Worm (Caenorhabditis elegans): Measurements from ENCODE around the gene acr-18.

Gene acr-18

ce11 chrV:15590183-15590667 lies 31.3 kb upstream of the acr-18 start, which contains the start of gene F28F8.7 (continued):
- TF ChIP-seq lsl-1 (GFP tag; optimal IDR thresholded peaks at IDR 0.05) = peak; percentile 42
- peak; percentile 42 for TF ChIP-seq ztf-18 (tag; optimal IDR thresholded peaks at IDR 0.05)
- peak; percentile 40; the same call in 1 of the 2 replicates for TF ChIP-seq madf-8 (GFP tag; conservative IDR thresholded peaks at IDR 0.05)
- TF ChIP-seq nhr-80 (tag; optimal IDR thresholded peaks at IDR 0.05) = peak; percentile 75
- peak; percentile 81 for TF ChIP-seq attf-5 (GFP tag; optimal IDR thresholded peaks at IDR 0.05)
- TF ChIP-seq ZK185.1 (tag; optimal IDR thresholded peaks at IDR 0.05; ENCODE audit: poor library complexity, severe bottlenecking) = peak; percentile 61
- peak; percentile 79 for TF ChIP-seq Y95B8A.8 (GFP tag; IDR thresholded peaks at IDR 0.05)
- peak; percentile 59; the same call in 1 of the 2 replicates for TF ChIP-seq ceh-91 (GFP tag; IDR thresholded peaks at IDR 0.05)
- peak; percentile 7 for TF ChIP-seq him-1 (tag; optimal IDR thresholded peaks at IDR 0.05)
- peak; percentile 63 for TF ChIP-seq lir-1 (GFP tag; conservative IDR thresholded peaks at IDR 0.05)
- 0 out of 2 replicates have a peak, but pooled peaks have one; percentile 37 for TF ChIP-seq ztf-25 (GFP tag; IDR thresholded peaks at IDR 0.05)
- peak; percentile 51; the same call in 1 of the 2 replicates for TF ChIP-seq ekl-4 (GFP tag; IDR thresholded peaks at IDR 0.05)
- peak; percentile 38 for TF ChIP-seq somi-1 (GFP tag; optimal IDR thresholded peaks at IDR 0.05)
- peak; percentile 79 for TF ChIP-seq ceh-100 (GFP tag; IDR thresholded peaks at IDR 0.05)
- peak; percentile 79 for TF ChIP-seq lin-54 (GFP tag; optimal IDR thresholded peaks at IDR 0.05)
- TF ChIP-seq B0336.3 (GFP tag; IDR thresholded peaks at IDR 0.05) = peak; percentile 77; the same call in 1 of the 2 replicates
- peak; percentile 93 for TF ChIP-seq mcd-1 (GFP tag; IDR thresholded peaks at IDR 0.05)
- TF ChIP-seq egl-44 (GFP tag; IDR thresholded peaks at IDR 0.05) = 0 out of 2 replicates have a peak, but pooled peaks have one; percentile 30
- peak; percentile 41 for TF ChIP-seq ets-4 (GFP tag; optimal IDR thresholded peaks at IDR 0.05)
- peak; percentile 65 for TF ChIP-seq hsf-1 (GFP tag; IDR thresholded peaks at IDR 0.05)
- peak; percentile 90; the same call in 1 of the 2 replicates for TF ChIP-seq bed-2 (GFP tag; IDR thresholded peaks at IDR 0.05)
- peak; percentile 38 for TF ChIP-seq athp-1 (tag; optimal IDR thresholded peaks at IDR 0.05)
- TF ChIP-seq chd-7 (tag; optimal IDR thresholded peaks at IDR 0.05) = peak; percentile 25
- 0 out of 2 replicates have a peak, but pooled peaks have one; percentile 15 for TF ChIP-seq egrh-3 (GFP tag; IDR thresholded peaks at IDR 0.05)
- peak; percentile 69 for TF ChIP-seq lin-40 (tag; optimal IDR thresholded peaks at IDR 0.05)
- peak; percentile 79 for TF ChIP-seq atf-7 (tag; optimal IDR thresholded peaks at IDR 0.05)
- TF ChIP-seq F33H1.4 (GFP tag; IDR thresholded peaks at IDR 0.05) = peak; percentile 71
- peak; percentile 17 for TF ChIP-seq B0261.1 (tag; optimal IDR thresholded peaks at IDR 0.05)
- TF ChIP-seq attf-3 (GFP tag; conservative IDR thresholded peaks at IDR 0.05) = peak; percentile 88
- TF ChIP-seq Y79H2A.3 (GFP tag; conservative IDR thresholded peaks at IDR 0.05) = peak; percentile 45
- TF ChIP-seq gei-17 (GFP tag; optimal IDR thresholded peaks at IDR 0.05) = peak; percentile 25
- TF ChIP-seq C06A6.2 (GFP tag; conservative IDR thresholded peaks at IDR 0.05) = peak; percentile 82
- TF ChIP-seq attf-6 (GFP tag; IDR thresholded peaks at IDR 0.05) = peak; percentile 48; the same call in 1 of the 2 replicates
- TF ChIP-seq let-526 (GFP tag; IDR thresholded peaks at IDR 0.05) = peak; percentile 71; the same call in 1 of the 2 replicates
- TF ChIP-seq ztf-26 (tag; optimal IDR thresholded peaks at IDR 0.05) = peak; percentile 44
- peak; percentile 81 for TF ChIP-seq tlf-1 (GFP tag; optimal IDR thresholded peaks at IDR 0.05)
- peak; percentile 84 for TF ChIP-seq pbrm-1 (GFP tag; IDR thresholded peaks at IDR 0.05)
- peak; percentile 81 for TF ChIP-seq repo-1 (tag; optimal IDR thresholded peaks at IDR 0.05)
- TF ChIP-seq lin-26 (GFP tag; IDR thresholded peaks at IDR 0.05) = peak; percentile 72; the same call in 1 of the 2 replicates
- peak; percentile 44; the same call in 1 of the 2 replicates for TF ChIP-seq hmg-20 (GFP tag; IDR thresholded peaks at IDR 0.05)
- TF ChIP-seq hmg-1.2 (GFP tag; IDR thresholded peaks at IDR 0.05) = peak; percentile 96
- peak; percentile 68; the same call in 1 of the 2 replicates for TF ChIP-seq rcor-1 (GFP tag; IDR thresholded peaks at IDR 0.05)
- peak; percentile 68 for TF ChIP-seq madf-10 (tag; optimal IDR thresholded peaks at IDR 0.05)
- peak in 1 of 3 experiments; percentile 94 for TF ChIP-seq lin-35 (GFP tag; optimal IDR thresholded peaks at IDR 0.05)
- peak; percentile 51 to 85 for TF ChIP-seq let-607 (tag; optimal IDR thresholded peaks at IDR 0.05)
- peak; percentile 46 for TF ChIP-seq ztf-3 (GFP tag; optimal IDR thresholded peaks at IDR 0.05)
- TF ChIP-seq ztf-28 (GFP tag; IDR thresholded peaks at IDR 0.05) = peak; percentile 90
